Fruit fly (Drosophila melanogaster): Measurements from ENCODE around the gene CG7231.

The CG7231 gene

DNA sequence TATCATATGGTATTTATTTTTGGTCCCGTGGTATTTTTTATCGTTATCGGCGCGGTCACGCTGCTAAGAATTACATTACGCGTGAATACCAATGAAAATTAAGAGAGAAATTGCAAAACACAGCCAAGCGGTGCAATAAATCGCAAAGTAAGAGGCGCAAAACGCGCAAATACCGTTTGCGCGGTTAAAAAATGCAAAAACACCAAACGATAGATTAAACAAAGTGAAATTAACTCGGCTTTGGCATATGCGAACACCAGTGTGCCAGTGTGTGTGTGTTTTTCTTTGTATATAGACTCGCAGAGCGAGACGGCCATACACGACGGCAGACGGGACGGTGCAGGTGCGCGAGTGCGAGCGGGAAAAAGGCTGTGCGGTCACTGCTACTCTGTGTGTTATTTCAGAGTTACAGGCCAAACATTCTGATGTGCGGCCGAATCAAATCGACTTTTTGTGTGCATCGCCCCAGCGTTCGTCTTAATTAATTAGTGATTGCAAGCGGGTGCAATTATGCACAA, 47.0 kb downstream of the CG7231 start, which contains the start of gene Cka (continued):
- TF ChIP-seq Gug (GFP tag; IDR thresholded peaks at IDR 0.05): no peak
- no peak for TF ChIP-seq Hr39 (GFP tag; optimal IDR thresholded peaks at IDR 0.05)
- TF ChIP-seq Eip75B (GFP tag; optimal IDR thresholded peaks at IDR 0.05): no peak
- peak; percentile 13 for TF ChIP-seq net (GFP tag; optimal IDR thresholded peaks at IDR 0.05)
- TF ChIP-seq fd59A (GFP tag; optimal IDR thresholded peaks at IDR 0.05): no peak
- no peak for TF ChIP-seq Sox102F (GFP tag; optimal IDR thresholded peaks at IDR 0.05)
- no peak for TF ChIP-seq CG31627 (GFP tag; optimal IDR thresholded peaks at IDR 0.05)
- TF ChIP-seq Eip93F (GFP tag; optimal IDR thresholded peaks at IDR 0.05): no peak
- TF ChIP-seq fd85E (GFP tag; optimal IDR thresholded peaks at IDR 0.05): no peak
- TF ChIP-seq CG6163 (GFP tag; IDR thresholded peaks at IDR 0.05): 0 out of 3 replicates have a peak, but pooled peaks have one; percentile 21

DNA sequence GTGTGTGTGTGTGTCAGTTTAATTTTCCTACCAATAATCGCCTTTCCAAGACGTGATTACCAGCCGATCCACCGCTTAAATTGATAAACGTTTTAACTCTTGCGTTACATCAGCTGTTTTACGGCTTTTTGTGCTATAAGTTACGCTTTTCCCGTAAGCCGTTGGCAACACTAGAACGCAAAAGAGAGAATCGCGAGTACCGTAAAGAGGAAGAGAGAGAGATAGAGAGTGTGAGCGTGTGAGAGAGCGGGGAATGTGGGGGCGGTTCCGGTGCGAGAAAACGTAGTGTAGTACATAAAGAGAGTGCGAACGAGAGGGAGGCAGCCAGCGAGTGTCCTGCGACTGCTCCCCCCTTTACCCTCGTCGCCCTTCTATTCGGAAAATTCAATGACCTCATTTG, 47.8 kb downstream of the CG7231 start:
- peak; percentile 11 to 28 for TF ChIP-seq ss (GFP tag; optimal IDR thresholded peaks at IDR 0.05)
- peak; percentile 18; the same call in 1 of the 2 replicates for TF ChIP-seq CG15336 (GFP tag; IDR thresholded peaks at IDR 0.05)
- TF ChIP-seq CG7368 (GFP tag; optimal IDR thresholded peaks at IDR 0.05): no peak
- peak; percentile 3 for TF ChIP-seq achi (GFP tag; optimal IDR thresholded peaks at IDR 0.05)
- TF ChIP-seq CG11762 (GFP tag; optimal IDR thresholded peaks at IDR 0.05; ENCODE audit: insufficient read depth): no peak
- no peak for TF ChIP-seq fd85E (GFP tag; optimal IDR thresholded peaks at IDR 0.05)
- TF ChIP-seq CG10669 (GFP tag; optimal IDR thresholded peaks at IDR 0.05): no peak
- TF ChIP-seq Sox14 (GFP tag; optimal IDR thresholded peaks at IDR 0.05): peak; percentile 2
- no peak for TF ChIP-seq pdm3 (GFP tag; optimal IDR thresholded peaks at IDR 0.05)
- TF ChIP-seq CG6163 (GFP tag; IDR thresholded peaks at IDR 0.05): peak; percentile 16; the same call in 1 of the 3 replicates
- TF ChIP-seq esn (GFP tag; optimal IDR thresholded peaks at IDR 0.05): no peak
- TF ChIP-seq cyc (GFP tag; optimal IDR thresholded peaks at IDR 0.05): no peak
- TF ChIP-seq Eip78C (GFP tag): peak; percentile 57
- TF ChIP-seq Eip75B (GFP tag; optimal IDR thresholded peaks at IDR 0.05): no peak
- no peak for TF ChIP-seq fkh (GFP tag; optimal IDR thresholded peaks at IDR 0.05)
- TF ChIP-seq CG1621 (tag; optimal IDR thresholded peaks at IDR 0.05): peak; percentile 77
- no peak for TF ChIP-seq spab (GFP tag; optimal IDR thresholded peaks at IDR 0.05)
- peak; percentile 1 for TF ChIP-seq vri (GFP tag; optimal IDR thresholded peaks at IDR 0.05)
- no peak for TF ChIP-seq Hr4 (GFP tag; optimal IDR thresholded peaks at IDR 0.05)
- no peak for TF ChIP-seq CG4318 (GFP tag; optimal IDR thresholded peaks at IDR 0.05)
- TF ChIP-seq CG31627 (GFP tag; optimal IDR thresholded peaks at IDR 0.05): no peak

dm6 chr2L:8033756-8034155, 50.0 kb downstream of the CG7231 start:
- TF ChIP-seq achi (GFP tag; optimal IDR thresholded peaks at IDR 0.05): peak; percentile 28
- TF ChIP-seq CG15336 (GFP tag; IDR thresholded peaks at IDR 0.05): peak; percentile 49; the same call in 1 of the 2 replicates
- TF ChIP-seq CG6808 (GFP tag; optimal IDR thresholded peaks at IDR 0.05): no peak
- TF ChIP-seq CG6163 (GFP tag; IDR thresholded peaks at IDR 0.05): 0 out of 3 replicates have a peak, but pooled peaks have one; percentile 39
- TF ChIP-seq CG16779 (tag; optimal IDR thresholded peaks at IDR 0.05): no peak
- TF ChIP-seq CG3032 (tag; optimal IDR thresholded peaks at IDR 0.05): no peak
- no peak for TF ChIP-seq CG11294 (GFP tag; IDR thresholded peaks at IDR 0.05)
- peak; percentile 10 for TF ChIP-seq Hr39 (GFP tag; optimal IDR thresholded peaks at IDR 0.05)
- no peak for TF ChIP-seq Hr4 (GFP tag; optimal IDR thresholded peaks at IDR 0.05)
- TF ChIP-seq CG7368 (GFP tag; optimal IDR thresholded peaks at IDR 0.05): no peak
- no peak for TF ChIP-seq Sox102F (GFP tag; optimal IDR thresholded peaks at IDR 0.05)
- peak; percentile 46; the same call in 1 of the 3 replicates for TF ChIP-seq CG8119 (GFP tag; IDR thresholded peaks at IDR 0.05)
- no peak for TF ChIP-seq CG6854 (GFP tag; optimal IDR thresholded peaks at IDR 0.05)
- TF ChIP-seq Lpt (GFP tag; optimal IDR thresholded peaks at IDR 0.05): no peak
- TF ChIP-seq eg (GFP tag; IDR thresholded peaks at IDR 0.05): 0 out of 3 replicates have a peak, but pooled peaks have one; percentile 9
- TF ChIP-seq Met (GFP tag; optimal IDR thresholded peaks at IDR 0.05): no peak
- peak; percentile 11 for TF ChIP-seq Sox14 (GFP tag; optimal IDR thresholded peaks at IDR 0.05)
- TF ChIP-seq fd59A (GFP tag; optimal IDR thresholded peaks at IDR 0.05): no peak
- TF ChIP-seq fkh (GFP tag; optimal IDR thresholded peaks at IDR 0.05): no peak
- no peak for TF ChIP-seq net (GFP tag; optimal IDR thresholded peaks at IDR 0.05)
- TF ChIP-seq Eip75B (GFP tag; optimal IDR thresholded peaks at IDR 0.05): peak; percentile 3
- TF ChIP-seq Eip78C (GFP tag): peak; percentile 70
- no peak for TF ChIP-seq Eip93F (GFP tag; optimal IDR thresholded peaks at IDR 0.05)
- TF ChIP-seq dsx (GFP tag; optimal IDR thresholded peaks at IDR 0.05; ENCODE audit: poor library complexity, severe bottlenecking): no peak
- no peak for TF ChIP-seq CG32006 (GFP tag; optimal IDR thresholded peaks at IDR 0.05)
- no peak for TF ChIP-seq spab (GFP tag; optimal IDR thresholded peaks at IDR 0.05)
- TF ChIP-seq CG9139 (GFP tag; optimal IDR thresholded peaks at IDR 0.05): no peak
- TF ChIP-seq CG6276 (GFP tag; optimal IDR thresholded peaks at IDR 0.05): no peak
- no peak for TF ChIP-seq lz (GFP tag; optimal IDR thresholded peaks at IDR 0.05)
- peak; percentile 5 for TF ChIP-seq pdm3 (GFP tag; optimal IDR thresholded peaks at IDR 0.05)
- TF ChIP-seq CG3919 (GFP tag; optimal IDR thresholded peaks at IDR 0.05): peak; percentile 1
- TF ChIP-seq CG34406 (GFP tag; optimal IDR thresholded peaks at IDR 0.05): no peak
- peak; percentile 28 for TF ChIP-seq topi (GFP tag; optimal IDR thresholded peaks at IDR 0.05)
- peak; percentile 32 for TF ChIP-seq esn (GFP tag; optimal IDR thresholded peaks at IDR 0.05)
